Worm (Caenorhabditis elegans) whole organism, midembryonic: Measurements from ENCODE around the gene F53B7.7.

Experiments
- T22C8.4 ChIP-seq: fragments of 200-800 bp; sonication (Bioruptor generic); IDR thresholded peaks from 2 replicates; pipeline ENCODE4 v1.3.6; 2022; ENCODE audit warnings: missing genetic modification characterization, missing compliant biosample characterization
- cog-1 ChIP-seq: sonication (generic microtip); optimal IDR thresholded peaks from 2 replicates; lab custom pipeline; 2016; ENCODE audit warnings: missing genetic modification characterization, missing compliant biosample characterization
- flt-1 ChIP-seq: fragments of 200-800 bp; sonication (Bioruptor generic); IDR thresholded peaks from 2 replicates; pipeline ENCODE4 v1.3.6; 2022; ENCODE audit warnings: missing genetic modification characterization, missing compliant biosample characterization
- klf-2 ChIP-seq: fragments of 200-800 bp; sonication (Bioruptor generic); conservative IDR thresholded peaks from 2 replicates; pipeline ENCODE4 v1.3.6; 2022; ENCODE audit warnings: missing genetic modification reagents, missing genetic modification characterization, missing compliant biosample characterization
- med-1 ChIP-seq: sonication (generic microtip); optimal IDR thresholded peaks from 2 replicates; lab custom pipeline; 2017; ENCODE audit warnings: missing genetic modification characterization, mild to moderate bottlenecking, missing compliant biosample characterization, antibody characterized with exemption, missing genetic modification reagents; ENCODE audit not compliant: insufficient read depth
- ref-1 ChIP-seq: fragments of 200-800 bp; sonication (Bioruptor generic); conservative IDR thresholded peaks from 2 replicates; pipeline ENCODE4 v1.3.6; 2022; ENCODE audit warnings: missing genetic modification reagents, missing genetic modification characterization, missing compliant biosample characterization
- tab-1 ChIP-seq: fragments of 200-800 bp; sonication (Bioruptor generic); IDR thresholded peaks from 2 replicates; pipeline ENCODE4 v1.3.6; 2022; ENCODE audit warnings: missing genetic modification characterization, missing compliant biosample characterization
- ztf-23 ChIP-seq: fragments of 200-800 bp; sonication (Bioruptor generic); IDR thresholded peaks from 2 replicates; pipeline ENCODE4 v1.3.6; 2022; ENCODE audit warnings: missing genetic modification reagents, missing genetic modification characterization, missing compliant biosample characterization
- ztf-29 ChIP-seq: fragments of 200-800 bp; sonication (Bioruptor generic); IDR thresholded peaks from 2 replicates; pipeline ENCODE4 v1.3.6; 2022; ENCODE audit warnings: missing genetic modification reagents, missing genetic modification characterization, missing compliant biosample characterization

The F53B7.7 gene

DNA sequence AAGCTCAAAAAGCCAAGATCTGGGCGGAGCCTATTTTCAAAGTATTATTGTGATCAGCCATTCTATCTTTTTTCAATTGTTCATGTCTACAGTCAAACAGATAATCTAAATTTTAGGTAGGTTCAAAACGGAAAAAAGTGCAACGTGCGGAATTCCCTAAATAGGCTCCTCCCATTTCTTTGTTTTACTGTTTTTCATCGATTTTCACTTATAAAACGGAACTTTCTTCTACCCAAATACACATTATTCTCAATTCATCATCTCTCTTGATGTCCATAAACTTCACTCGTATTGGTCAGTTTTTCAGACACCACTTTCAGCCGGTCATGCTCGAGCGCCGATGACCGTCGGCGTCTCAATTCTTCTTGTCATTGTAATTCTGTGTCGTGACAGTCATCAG is at the start of gene F53B7.7:
Gene F53B7.7, plus strand, starts transcription at position 301 of the 400 bp plus-strand sequence.
- TF ChIP-seq T22C8.4 (GFP tag; lab: Robert Waterston, UW) (no peak), tab-1 (GFP tag; lab: Robert Waterston, UW) (no peak), flt-1 (no peak)

DNA sequence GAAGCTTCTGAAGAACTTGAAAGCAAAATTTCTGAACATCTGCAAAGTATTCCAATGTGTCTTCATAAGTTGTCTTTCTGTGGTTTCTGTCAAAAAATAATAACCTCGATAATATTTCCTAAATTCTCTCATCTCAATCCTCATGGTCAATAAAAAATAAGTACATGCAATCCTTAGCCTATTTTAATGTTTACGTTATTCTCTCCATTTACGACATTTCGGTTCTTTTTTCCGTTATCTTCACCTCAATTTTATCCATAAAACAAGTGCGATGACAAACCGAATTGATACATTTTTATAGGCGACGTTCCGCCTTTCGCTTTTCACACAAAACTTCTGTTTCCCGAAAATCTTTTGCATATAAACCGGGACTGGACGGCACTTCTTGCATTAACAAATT is 49.4 kb upstream of the F53B7.7 start, which contains the start of gene col-153:
Gene col-153, plus strand, starts transcription at position 301 of the 400 bp plus-strand sequence.
- no peak for TF ChIP-seq ztf-23 (GFP tag; lab: Robert Waterston, UW)
- no peak for TF ChIP-seq ztf-29 (GFP tag; lab: Robert Waterston, UW)
- TF ChIP-seq cog-1 (tag; lab: Kevin White, UChicago), result no peak
- TF ChIP-seq tab-1 (GFP tag; lab: Robert Waterston, UW), result no peak
- no peak for TF ChIP-seq klf-2
- no peak for TF ChIP-seq med-1 (GFP tag; lab: Kevin White, UChicago)
- no peak for TF ChIP-seq T22C8.4 (GFP tag; lab: Robert Waterston, UW)
- no peak for TF ChIP-seq flt-1
- no peak for TF ChIP-seq ref-1 (GFP tag; lab: Robert Waterston, UW)

DNA sequence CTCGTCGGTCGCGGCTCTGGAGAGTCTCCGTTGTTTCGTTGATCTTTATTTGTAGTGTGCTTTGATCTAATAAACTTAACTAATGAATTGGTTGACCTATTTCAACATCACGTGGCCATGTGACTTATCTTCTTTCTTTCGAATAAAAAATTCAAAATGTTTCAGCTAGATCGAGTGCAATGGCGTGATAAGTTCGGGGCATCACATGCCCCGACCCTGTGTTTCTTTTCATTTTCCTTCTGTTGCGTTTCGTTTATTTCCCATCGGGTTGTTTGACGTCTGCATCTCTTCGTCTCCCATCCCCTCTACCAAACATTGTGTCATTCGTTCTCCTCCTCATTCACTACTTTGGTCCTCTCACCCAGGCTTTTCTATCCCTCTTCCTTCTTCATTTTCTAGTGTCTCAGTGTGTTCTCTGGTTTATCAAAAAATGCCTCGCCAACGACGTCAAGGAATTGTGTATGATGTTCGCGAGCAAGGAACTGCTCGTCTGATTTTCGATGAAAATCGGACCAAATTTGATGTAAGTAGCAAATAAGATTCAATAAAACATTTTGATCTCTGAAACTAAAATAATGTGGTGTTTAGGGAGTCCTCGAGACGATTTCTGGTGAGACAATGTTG is 47.1 kb upstream of the F53B7.7 start, which contains the start of gene F17C11.4:
Gene F17C11.4, plus strand, starts transcription at position 206 of the 624 bp plus-strand sequence.
- peak; percentile 34; the same call in 1 of the 2 replicates for TF ChIP-seq ztf-23 (GFP tag; lab: Robert Waterston, UW)
- TF ChIP-seq ref-1 (GFP tag; lab: Robert Waterston, UW), result no peak
- no peak for TF ChIP-seq T22C8.4 (GFP tag; lab: Robert Waterston, UW)
- TF ChIP-seq ztf-29 (GFP tag; lab: Robert Waterston, UW), result no peak
- no peak for TF ChIP-seq med-1 (GFP tag; lab: Kevin White, UChicago)
- TF ChIP-seq cog-1 (tag; lab: Kevin White, UChicago), result no peak
- no peak for TF ChIP-seq tab-1 (GFP tag; lab: Robert Waterston, UW)
- TF ChIP-seq klf-2, result no peak

DNA sequence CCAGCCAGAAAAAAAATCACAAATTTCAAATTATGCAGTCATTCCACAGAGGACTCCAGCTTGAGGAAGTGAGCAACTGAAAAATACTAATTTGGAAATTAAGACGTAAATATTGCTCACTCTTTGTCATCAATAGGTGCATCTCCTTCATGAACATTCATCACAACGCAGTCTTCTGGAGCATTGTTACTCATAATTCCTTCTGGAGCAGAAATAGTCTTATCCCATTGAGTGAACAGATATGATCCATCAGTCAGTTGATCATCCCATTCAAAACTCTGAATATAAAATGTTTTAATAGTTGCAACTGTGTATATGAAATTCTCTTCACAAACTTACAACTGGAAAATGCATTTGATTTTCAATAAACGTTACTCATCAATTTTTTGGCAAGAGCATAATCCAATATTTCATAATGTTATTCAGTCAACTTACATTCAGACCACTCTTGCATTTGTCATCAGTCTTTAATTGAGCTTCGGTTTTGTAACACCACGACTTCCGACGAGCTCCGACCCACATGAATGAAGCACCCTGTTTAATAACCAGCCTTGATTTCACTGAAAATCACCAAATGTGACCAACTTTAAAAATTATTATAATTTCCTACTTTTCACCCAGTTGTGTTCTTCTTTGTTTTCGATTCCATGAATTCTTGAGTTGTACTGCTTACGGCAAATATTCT is 45.3 kb upstream of the F53B7.7 start:
- TF ChIP-seq T22C8.4 (GFP tag; lab: Robert Waterston, UW) (no peak), klf-2 (no peak), flt-1 (no peak), cog-1 (tag; lab: Kevin White, UChicago) (no peak), ref-1 (GFP tag; lab: Robert Waterston, UW) (no peak), med-1 (GFP tag; lab: Kevin White, UChicago) (no peak), ztf-23 (GFP tag; lab: Robert Waterston, UW) (no peak), ztf-29 (GFP tag; lab: Robert Waterston, UW) (no peak), tab-1 (GFP tag; lab: Robert Waterston, UW) (no peak)

DNA sequence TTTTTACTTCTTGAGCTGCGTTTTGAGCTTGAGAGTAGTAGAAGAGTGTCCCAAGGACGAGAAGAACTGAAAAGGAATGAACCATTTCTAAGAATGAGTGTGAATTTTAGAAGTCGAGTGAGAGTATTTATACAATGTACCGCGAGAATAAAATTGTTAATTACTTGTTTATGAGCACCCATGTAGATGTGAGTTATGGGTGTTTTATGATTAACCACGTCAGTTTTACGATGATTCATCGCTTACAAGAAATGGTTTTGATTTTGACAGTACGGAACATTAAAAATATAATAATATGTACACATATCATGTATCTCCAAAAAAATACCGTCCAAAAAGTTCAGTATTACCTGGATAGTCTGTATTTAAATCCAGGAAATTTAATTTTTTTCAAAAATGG is 44.6 kb upstream of the F53B7.7 start, which contains the start of gene clec-221:
Gene clec-221, minus strand, starts transcription at position 101 of the 400 bp plus-strand sequence.
- TF ChIP-seq ztf-23 (GFP tag; lab: Robert Waterston, UW) (no peak), cog-1 (tag; lab: Kevin White, UChicago) (no peak), flt-1 (no peak), klf-2 (no peak), T22C8.4 (GFP tag; lab: Robert Waterston, UW) (no peak), ztf-29 (GFP tag; lab: Robert Waterston, UW) (no peak), tab-1 (GFP tag; lab: Robert Waterston, UW) (no peak), ref-1 (GFP tag; lab: Robert Waterston, UW) (no peak), med-1 (GFP tag; lab: Kevin White, UChicago) (no peak)

DNA sequence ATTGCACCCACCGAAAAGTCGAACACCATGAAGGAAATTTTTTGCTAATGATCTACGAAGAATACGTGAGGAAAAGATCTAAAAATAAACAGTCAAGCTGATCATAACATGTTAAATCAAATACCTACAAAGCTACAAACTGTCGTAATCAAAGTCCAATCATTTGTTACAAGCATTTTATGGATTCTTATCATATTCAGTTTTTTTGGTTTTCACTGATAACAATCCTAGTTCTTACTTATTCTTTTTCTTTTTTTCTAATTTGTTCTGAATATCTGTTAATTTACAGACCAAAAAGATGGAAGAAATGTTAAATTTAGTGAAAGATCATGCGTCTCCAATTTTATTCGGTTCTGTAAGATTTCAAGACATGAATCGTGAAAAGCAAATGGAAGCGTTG is 44.1 kb upstream of the F53B7.7 start, which contains the start of gene F17C11.6:
Gene F17C11.6, plus strand, starts transcription at position 290 of the 400 bp plus-strand sequence.
- TF ChIP-seq ztf-29 (GFP tag; lab: Robert Waterston, UW), result no peak
- TF ChIP-seq ztf-23 (GFP tag; lab: Robert Waterston, UW), result no peak
- TF ChIP-seq klf-2, result no peak
- no peak for TF ChIP-seq ref-1 (GFP tag; lab: Robert Waterston, UW)
- no peak for TF ChIP-seq tab-1 (GFP tag; lab: Robert Waterston, UW)
- TF ChIP-seq flt-1, result no peak
- no peak for TF ChIP-seq T22C8.4 (GFP tag; lab: Robert Waterston, UW)
- no peak for TF ChIP-seq med-1 (GFP tag; lab: Kevin White, UChicago)
- no peak for TF ChIP-seq cog-1 (tag; lab: Kevin White, UChicago)

DNA sequence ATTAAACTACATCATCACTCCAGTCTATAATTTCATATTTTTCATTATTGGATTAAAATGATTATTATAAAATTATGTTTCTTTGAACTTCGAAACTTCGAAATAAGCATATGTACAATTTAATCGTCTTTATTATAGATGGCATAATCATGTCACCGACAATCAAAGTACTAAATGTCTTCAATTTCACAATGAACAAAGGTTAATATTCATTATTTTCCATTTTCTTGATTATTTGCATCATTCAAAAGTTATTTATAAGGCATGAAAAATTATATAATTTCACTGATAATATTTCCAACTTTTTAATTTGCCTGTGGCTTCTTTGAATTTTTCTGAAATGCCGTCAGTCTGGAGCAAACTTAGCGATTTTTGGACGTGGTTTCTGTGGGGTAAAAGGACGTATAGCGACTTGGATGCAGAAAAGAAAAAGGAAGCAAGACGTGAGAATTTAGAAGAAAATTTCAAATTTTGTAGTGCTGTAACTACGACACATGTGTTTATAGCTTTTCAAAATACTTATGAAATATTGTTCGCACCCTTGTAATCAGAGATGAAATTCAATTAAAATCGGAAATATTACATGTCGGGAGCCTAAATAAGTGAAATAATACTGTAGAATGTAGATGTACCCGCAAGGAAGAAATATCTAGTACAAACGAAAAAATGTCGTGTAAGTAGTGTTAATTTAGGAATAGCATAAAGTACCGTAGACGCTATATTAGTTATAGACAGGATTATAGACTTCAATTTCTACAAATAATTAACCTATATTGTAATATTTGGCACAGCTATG is 43.0 kb upstream of the F53B7.7 start, which contains the start of gene F17C11.13:
Gene F17C11.13, plus strand, starts transcription at position 243 of the 796 bp plus-strand sequence.
- TF ChIP-seq tab-1 (GFP tag; lab: Robert Waterston, UW) (no peak), cog-1 (tag; lab: Kevin White, UChicago) (no peak), ztf-29 (GFP tag; lab: Robert Waterston, UW) (no peak), ref-1 (GFP tag; lab: Robert Waterston, UW) (no peak), klf-2 (no peak), med-1 (GFP tag; lab: Kevin White, UChicago) (no peak)

DNA sequence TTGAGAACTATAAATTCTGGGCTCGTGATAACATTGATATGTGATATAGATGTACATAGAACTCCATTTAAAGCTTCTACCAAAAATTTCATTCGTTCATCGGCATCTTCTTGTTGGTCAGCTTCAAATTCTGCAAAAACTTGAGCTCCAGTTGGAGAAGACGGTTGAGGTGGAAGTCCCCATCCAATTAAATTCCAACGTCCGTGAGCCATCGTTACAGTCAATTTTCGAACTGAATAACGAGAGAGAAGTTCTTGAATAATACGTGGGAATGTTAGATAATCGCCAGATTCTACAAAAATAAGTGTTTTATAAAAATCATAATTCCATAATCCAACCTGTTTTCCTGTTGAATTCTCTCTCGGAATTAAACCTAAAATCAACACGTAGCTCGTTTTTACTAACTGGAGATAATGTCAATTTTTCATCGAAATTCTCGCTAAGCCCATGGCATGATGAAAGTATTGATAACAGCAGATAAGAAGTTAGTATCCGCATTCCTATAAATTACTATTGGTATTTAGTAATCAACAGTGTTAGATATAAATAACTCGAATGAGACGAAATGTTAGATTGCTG is 40.5 kb upstream of the F53B7.7 start, which contains the start of gene pigt-1:
Gene pigt-1, minus strand, starts transcription at position 500 of the 579 bp plus-strand sequence.
- no peak for TF ChIP-seq flt-1
- no peak for TF ChIP-seq tab-1 (GFP tag; lab: Robert Waterston, UW)
- TF ChIP-seq ztf-29 (GFP tag; lab: Robert Waterston, UW), result no peak
- no peak for TF ChIP-seq klf-2
- no peak for TF ChIP-seq T22C8.4 (GFP tag; lab: Robert Waterston, UW)
- no peak for TF ChIP-seq med-1 (GFP tag; lab: Kevin White, UChicago)
- no peak for TF ChIP-seq ref-1 (GFP tag; lab: Robert Waterston, UW)
- no peak for TF ChIP-seq cog-1 (tag; lab: Kevin White, UChicago)
